Fruit fly (Drosophila melanogaster): ENCODE results near the gene CG9915.

CG9915 gene

DNA sequence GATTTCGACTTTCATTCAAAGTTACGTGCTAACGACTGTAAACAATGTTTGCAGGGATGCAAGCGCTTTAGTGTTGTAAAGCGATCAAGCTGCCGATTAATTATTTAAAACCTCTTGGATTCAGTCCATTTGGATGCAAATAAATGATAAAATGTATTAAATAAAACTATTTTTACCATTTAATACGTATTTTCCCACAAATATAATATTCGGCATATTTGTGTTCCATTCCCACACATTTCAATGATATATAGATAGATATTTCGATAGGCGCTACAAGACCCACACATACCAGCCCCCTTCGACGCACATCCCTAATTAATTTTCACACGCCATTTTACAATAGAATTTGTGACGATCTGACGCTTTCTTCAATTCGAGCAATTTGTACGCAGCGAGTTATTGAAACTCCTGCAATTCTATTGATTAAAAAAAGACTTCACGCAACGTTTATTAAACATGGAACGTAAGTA lies 24.4 kb downstream of the CG9915 start, which contains the start of the genes CG32576 and caz (continued):
- TF ChIP-seq slbo (GFP tag; IDR thresholded peaks at IDR 0.05) (peak; percentile 24; the same call in 1 of the 2 replicates), Mes4 (GFP tag; optimal IDR thresholded peaks at IDR 0.05) (no peak), CG11456 (GFP tag; IDR thresholded peaks at IDR 0.05) (no peak), HLH54F (GFP tag; optimal IDR thresholded peaks at IDR 0.05) (no peak), MESR4 (GFP tag; optimal IDR thresholded peaks at IDR 0.05) (peak; percentile 85), Sox100B (GFP tag; optimal IDR thresholded peaks at IDR 0.05) (no peak), ci (GFP tag; IDR thresholded peaks at IDR 0.05) (0 out of 3 replicates have a peak, but pooled peaks have one; percentile 30), NC2α (GFP tag; optimal IDR thresholded peaks at IDR 0.05) (no peak), sens-2 (GFP tag; IDR thresholded peaks at IDR 0.05) (no peak), GATAe (GFP tag; conservative IDR thresholded peaks at IDR 0.05) (no peak), cg (GFP tag; optimal IDR thresholded peaks at IDR 0.05) (peak; percentile 54), grau (tag; optimal IDR thresholded peaks at IDR 0.05) (peak; percentile 44), CG1602 (GFP tag; optimal IDR thresholded peaks at IDR 0.05) (no peak), Bteb2 (GFP tag; optimal IDR thresholded peaks at IDR 0.05) (no peak), CG8290 (GFP tag; optimal IDR thresholded peaks at IDR 0.05) (no peak), CG8290 (tag; optimal IDR thresholded peaks at IDR 0.05) (peak in 1 of 2 experiments; percentile 33), Dbx (GFP tag; IDR thresholded peaks at IDR 0.05) (no peak; the same call in 2 of the 3 replicates), CG12769 (tag; optimal IDR thresholded peaks at IDR 0.05) (no peak), ttk (GFP tag; IDR thresholded peaks at IDR 0.05) (no peak), CG9609 (GFP tag; optimal IDR thresholded peaks at IDR 0.05) (no peak), tin (GFP tag; optimal IDR thresholded peaks at IDR 0.05) (peak; percentile 22), ssp (GFP tag; IDR thresholded peaks at IDR 0.05) (no peak), peb (GFP tag; IDR thresholded peaks at IDR 0.05) (no peak), pita (GFP tag; optimal IDR thresholded peaks at IDR 0.05) (no peak), CG10147 (GFP tag; optimal IDR thresholded peaks at IDR 0.05) (peak; percentile 22), HLH4C (GFP tag; IDR thresholded peaks at IDR 0.05; ENCODE audit: partially characterized antibody) (peak; percentile 55; the same call in 2 of the 3 replicates), Fer1 (GFP tag; optimal IDR thresholded peaks at IDR 0.05) (no peak), MBD-R2 (GFP tag; IDR thresholded peaks at IDR 0.05) (peak; percentile 73), CG9817 (tag; optimal IDR thresholded peaks at IDR 0.05) (no peak), Chrac-16 (GFP tag; optimal IDR thresholded peaks at IDR 0.05) (peak; percentile 7), pfk (GFP tag; optimal IDR thresholded peaks at IDR 0.05) (peak; percentile 93), Hmr (GFP tag; optimal IDR thresholded peaks at IDR 0.05) (no peak), Hr3 (GFP tag; optimal IDR thresholded peaks at IDR 0.05) (peak; percentile 37), CG2129 (GFP tag; IDR thresholded peaks at IDR 0.05; ENCODE audit: partially characterized antibody) (peak; percentile 39; the same call in 1 of the 2 replicates), CG7987 (GFP tag; optimal IDR thresholded peaks at IDR 0.05) (no peak), chm (GFP tag; IDR thresholded peaks at IDR 0.05) (no peak), mirr (GFP tag; optimal IDR thresholded peaks at IDR 0.05) (no peak), unc-4 (GFP tag; IDR thresholded peaks at IDR 0.05; ENCODE audit: partially characterized antibody) (peak; percentile 73), CG8359 (GFP tag; optimal IDR thresholded peaks at IDR 0.05; ENCODE audit: borderline replicate concordance) (no peak), prd (optimal IDR thresholded peaks at IDR 0.05) (no peak), prd (GFP tag; IDR thresholded peaks at IDR 0.05) (peak; percentile 42; the same call in 1 of the 3 replicates), eve (GFP tag; optimal IDR thresholded peaks at IDR 0.05) (peak in 1 of 2 experiments; percentile 82), org-1 (GFP tag; optimal IDR thresholded peaks at IDR 0.05) (no peak), CG17385 (GFP tag; optimal IDR thresholded peaks at IDR 0.05) (peak; percentile 22), CG31441 (GFP tag; IDR thresholded peaks at IDR 0.05) (no peak; the same call in none of the 2 replicates), CG10267 (tag; optimal IDR thresholded peaks at IDR 0.05) (peak; percentile 96), Hey (tag; optimal IDR thresholded peaks at IDR 0.05) (no peak), PHDP (tag; optimal IDR thresholded peaks at IDR 0.05) (no peak), fd64A (GFP tag; optimal IDR thresholded peaks at IDR 0.05) (no peak), crp (GFP tag; optimal IDR thresholded peaks at IDR 0.05) (peak; percentile 2 to 88), vnd (GFP tag; IDR thresholded peaks at IDR 0.05; ENCODE audit: partially characterized antibody) (peak; percentile 56; the same call in 2 of the 3 replicates)

Data from whole organism, embryonic.